Worm (Caenorhabditis elegans): ENCODE measurements around the gene D1044.1.
A peak's percentile ranks its signal among the peaks of the same experiment; 100 is the strongest.

Gene D1044.1

DNA sequence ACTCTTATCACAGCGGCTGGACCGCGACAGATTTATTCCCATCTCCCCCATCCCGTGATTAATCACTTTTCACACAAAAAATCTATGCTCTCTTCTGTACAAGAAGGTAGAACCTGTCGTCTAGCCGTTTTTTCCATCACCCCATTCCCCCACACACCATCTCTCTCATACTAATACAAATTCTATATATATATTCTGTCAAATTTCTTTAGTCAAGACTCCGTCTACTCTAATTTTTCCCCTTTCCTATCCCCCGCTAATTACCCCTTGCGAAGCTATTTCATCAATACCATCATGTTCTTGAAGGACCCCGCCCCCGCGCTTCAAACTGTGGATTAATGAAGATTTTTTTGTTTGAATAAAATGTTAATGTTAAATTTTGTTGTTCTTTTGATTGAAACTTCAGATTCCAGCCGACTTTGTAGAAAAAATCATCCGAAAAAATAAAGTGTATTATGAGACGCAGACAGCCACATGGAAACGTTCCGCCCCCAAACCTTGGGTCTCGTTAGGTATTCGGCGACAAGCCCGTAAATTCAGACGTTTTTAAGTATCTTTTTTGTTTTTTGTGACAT is 38.0 kb upstream of the D1044.1 start (continued):
- TF ChIP-seq lin-54 (GFP tag; optimal IDR thresholded peaks at IDR 0.05) (peak; percentile 37), T26A5.8 (tag; optimal IDR thresholded peaks at IDR 0.05) (no peak), lsy-27 (tag; optimal IDR thresholded peaks at IDR 0.05; ENCODE audit: borderline replicate concordance, insufficient read depth) (no peak), tbp1 (GFP tag; optimal IDR thresholded peaks at IDR 0.05) (no peak), T07F8.4 (tag; optimal IDR thresholded peaks at IDR 0.05) (no peak), ceh-27 (GFP tag; optimal IDR thresholded peaks at IDR 0.05) (no peak), sptf-2 (GFP tag; optimal IDR thresholded peaks at IDR 0.05) (no peak), tlf-1 (GFP tag; optimal IDR thresholded peaks at IDR 0.05) (peak; percentile 1), nfya-1 (tag; optimal IDR thresholded peaks at IDR 0.05; ENCODE audit: borderline replicate concordance, insufficient read depth) (no peak), hlh-12 (tag; optimal IDR thresholded peaks at IDR 0.05) (no peak), hmg-1.2 (GFP tag; IDR thresholded peaks at IDR 0.05) (no peak; the same call in 1 of the 2 replicates), nhr-179 (tag; optimal IDR thresholded peaks at IDR 0.05) (peak; percentile 63), ztf-25 (GFP tag; IDR thresholded peaks at IDR 0.05) (no peak), F49E8.2 (tag; optimal IDR thresholded peaks at IDR 0.05; ENCODE audit: insufficient read depth) (no peak), Y67H2A.10 (GFP tag; conservative IDR thresholded peaks at IDR 0.05) (no peak), B0261.1 (tag; optimal IDR thresholded peaks at IDR 0.05) (no peak), egl-18 (GFP tag; IDR thresholded peaks at IDR 0.05) (no peak), snpc-1.3 (tag; optimal IDR thresholded peaks at IDR 0.05; ENCODE audit: insufficient read depth) (no peak), F39B2.1 (GFP tag; IDR thresholded peaks at IDR 0.05) (no peak), ztf-6 (GFP tag; IDR thresholded peaks at IDR 0.05) (no peak), F22D6.2 (tag; optimal IDR thresholded peaks at IDR 0.05) (no peak), somi-1 (GFP tag; optimal IDR thresholded peaks at IDR 0.05) (no peak), zim-3 (tag; optimal IDR thresholded peaks at IDR 0.05) (peak; percentile 40), F52B5.7 (tag; optimal IDR thresholded peaks at IDR 0.05) (no peak), rec-8 (tag; optimal IDR thresholded peaks at IDR 0.05) (no peak), B0336.3 (GFP tag; IDR thresholded peaks at IDR 0.05) (peak; percentile 75), ztf-3 (GFP tag; optimal IDR thresholded peaks at IDR 0.05) (peak; percentile 48), let-526 (GFP tag; IDR thresholded peaks at IDR 0.05) (no peak), die-1 (tag; optimal IDR thresholded peaks at IDR 0.05) (no peak), unc-62 (GFP tag; optimal IDR thresholded peaks at IDR 0.05) (no peak), Y79H2A.3 (GFP tag; conservative IDR thresholded peaks at IDR 0.05) (no peak), ztf-22 (GFP tag; optimal IDR thresholded peaks at IDR 0.05) (no peak), attf-6 (GFP tag; IDR thresholded peaks at IDR 0.05) (no peak), snpc-3.4 (tag; optimal IDR thresholded peaks at IDR 0.05) (peak; percentile 7), tbx-9 (tag; optimal IDR thresholded peaks at IDR 0.05; ENCODE audit: borderline replicate concordance) (no peak), C17E4.6 (GFP tag; IDR thresholded peaks at IDR 0.05) (no peak), akir-1 (GFP tag; optimal IDR thresholded peaks at IDR 0.05) (no peak), F57A8.1 (GFP tag; optimal IDR thresholded peaks at IDR 0.05) (no peak), egrh-3 (GFP tag; IDR thresholded peaks at IDR 0.05) (peak; percentile 4; the same call in 1 of the 2 replicates), F37B4.10 (GFP tag; IDR thresholded peaks at IDR 0.05) (no peak), nfya-2 (GFP tag; IDR thresholded peaks at IDR 0.05) (no peak), F23B12.7 (tag; optimal IDR thresholded peaks at IDR 0.05; ENCODE audit: insufficient read depth) (no peak), mes-4 (tag; optimal IDR thresholded peaks at IDR 0.05) (no peak), unc-130 (GFP tag; optimal IDR thresholded peaks at IDR 0.05) (no peak), chd-7 (tag; optimal IDR thresholded peaks at IDR 0.05) (peak; percentile 65), snpc-4 (GFP tag; optimal IDR thresholded peaks at IDR 0.05) (no peak), snpc-4 (tag; optimal IDR thresholded peaks at IDR 0.05) (peak in 1 of 4 experiments; percentile 12)

Measured in whole organism, young adult.